Worm (Caenorhabditis elegans) whole organism, mixed stage, embryonic: ENCODE results near the gene H40L08.2.

Experiments
- M03D4.4 ChIP-seq: sonication (generic microtip); optimal IDR thresholded peaks from 2 replicates; lab custom pipeline; 2017; ENCODE audit warnings: mild to moderate bottlenecking, missing genetic modification characterization, missing compliant biosample characterization
- bed-3 ChIP-seq: fragments of 200-800 bp; sonication (Bioruptor generic); optimal IDR thresholded peaks from 3 replicates; lab custom pipeline; 2018; ENCODE audit warnings: mild to moderate bottlenecking, missing genetic modification characterization, moderate library complexity, missing compliant biosample characterization
- ceh-39 ChIP-seq: fragments of 150-350 bp; optimal IDR thresholded peaks from 2 replicates; lab custom pipeline; 2014; ENCODE audit warnings: missing biosample characterization, missing genetic modification characterization
- ceh-43 ChIP-seq: fragments of 200-800 bp; sonication (Bioruptor generic); optimal IDR thresholded peaks from 2 replicates; lab custom pipeline; 2018; ENCODE audit warnings: mild to moderate bottlenecking, missing genetic modification characterization, moderate library complexity, missing compliant biosample characterization
- ceh-83 ChIP-seq: fragments of 200-800 bp; sonication (Bioruptor generic); optimal IDR thresholded peaks from 2 replicates; lab custom pipeline; 2018; ENCODE audit warnings: mild to moderate bottlenecking, missing genetic modification characterization, missing compliant biosample characterization
- ces-1 ChIP-seq: fragments of 150-350 bp; optimal IDR thresholded peaks from 2 replicates; lab custom pipeline; 2014; ENCODE audit warnings: missing biosample characterization, missing genetic modification reagents, missing genetic modification characterization
- cnd-1 ChIP-seq: fragments of 200-800 bp; sonication (Bioruptor generic); optimal IDR thresholded peaks from 2 replicates; lab custom pipeline; 2018; ENCODE audit warnings: mild to moderate bottlenecking, missing genetic modification characterization, missing compliant biosample characterization
- elt-1 ChIP-seq: sonication (generic microtip); optimal IDR thresholded peaks from 2 replicates; lab custom pipeline; 2017; ENCODE audit warnings: missing genetic modification characterization, mild to moderate bottlenecking, missing compliant biosample characterization, antibody characterized with exemption, moderate library complexity, borderline replicate concordance; ENCODE audit not compliant: insufficient read depth
- elt-3 ChIP-seq: fragments of 150-350 bp; optimal IDR thresholded peaks from 2 replicates; lab custom pipeline; 2014; ENCODE audit warnings: missing biosample characterization, missing genetic modification characterization
- flh-1 ChIP-seq: fragments of 200-800 bp; sonication (Bioruptor generic); optimal IDR thresholded peaks from 2 replicates; lab custom pipeline; 2018; ENCODE audit warnings: mild to moderate bottlenecking, missing genetic modification characterization, moderate library complexity, missing compliant biosample characterization
- ham-2 ChIP-seq: fragments of 200-800 bp; sonication (Bioruptor generic); optimal IDR thresholded peaks from 2 replicates; lab custom pipeline; 2018; ENCODE audit warnings: mild to moderate bottlenecking, missing genetic modification characterization, missing compliant biosample characterization
- hlh-1 ChIP-seq: fragments of 150-350 bp; optimal IDR thresholded peaks from 2 replicates; lab custom pipeline; 2014; ENCODE audit warnings: missing biosample characterization, missing genetic modification reagents, missing genetic modification characterization
- lin-13 ChIP-seq: fragments of 150-350 bp; optimal IDR thresholded peaks from 2 replicates; lab custom pipeline; 2014; ENCODE audit warnings: missing biosample characterization, missing genetic modification characterization
- lsy-2 ChIP-seq: fragments of 150-350 bp; optimal IDR thresholded peaks from 2 replicates; lab custom pipeline; 2014; ENCODE audit warnings: missing biosample characterization, missing genetic modification characterization
- mls-2 ChIP-seq: sonication (generic microtip); optimal IDR thresholded peaks from 2 replicates; lab custom pipeline; 2016; ENCODE audit warnings: mild to moderate bottlenecking, missing genetic modification characterization, moderate library complexity, missing compliant biosample characterization
- nhr-12 ChIP-seq: fragments of 150-350 bp; optimal IDR thresholded peaks from 2 replicates; lab custom pipeline; 2014; ENCODE audit warnings: missing biosample characterization, missing genetic modification characterization
- nhr-237 ChIP-seq: fragments of 150-350 bp; optimal IDR thresholded peaks from 2 replicates; lab custom pipeline; 2014; ENCODE audit warnings: missing biosample characterization, missing genetic modification characterization
- nhr-28 ChIP-seq: fragments of 150-350 bp; optimal IDR thresholded peaks from 2 replicates; lab custom pipeline; 2014; ENCODE audit warnings: missing biosample characterization, missing genetic modification characterization
- pha-4 ChIP-seq: fragments of 150-350 bp; optimal IDR thresholded peaks from 2 replicates; lab custom pipeline; 2018; ENCODE audit warnings: missing biosample characterization, missing genetic modification reagents, missing genetic modification characterization
- sem-2 ChIP-seq: fragments of 200-800 bp; sonication (Bioruptor generic); optimal IDR thresholded peaks from 2 replicates; lab custom pipeline; 2018; ENCODE audit warnings: mild to moderate bottlenecking, missing genetic modification characterization, missing compliant biosample characterization
- snpc-4 ChIP-seq: fragments of 150-350 bp; optimal IDR thresholded peaks from 2 replicates; lab custom pipeline; 2014; ENCODE audit warnings: missing biosample characterization, missing genetic modification characterization
- tbx-8 ChIP-seq: fragments of 200-800 bp; sonication (Bioruptor generic); optimal IDR thresholded peaks from 2 replicates; lab custom pipeline; 2018; ENCODE audit warnings: mild to moderate bottlenecking, missing genetic modification characterization, moderate library complexity, missing compliant biosample characterization
- unc-120 ChIP-seq: sonication (generic microtip); optimal IDR thresholded peaks from 2 replicates; lab custom pipeline; 2017; ENCODE audit warnings: missing genetic modification characterization, missing compliant biosample characterization; ENCODE audit not compliant: poor library complexity, severe bottlenecking
- unc-39 ChIP-seq: fragments of 150-350 bp; optimal IDR thresholded peaks from 2 replicates; lab custom pipeline; 2014; ENCODE audit warnings: missing biosample characterization, missing genetic modification characterization
- zip-8 ChIP-seq: fragments of 150-350 bp; optimal IDR thresholded peaks from 2 replicates; lab custom pipeline; 2014; ENCODE audit warnings: missing biosample characterization, missing genetic modification characterization
- ztf-11 ChIP-seq: fragments of 150-350 bp; optimal IDR thresholded peaks from 2 replicates; lab custom pipeline; 2014; ENCODE audit warnings: missing biosample characterization, missing genetic modification characterization

The H40L08.2 gene

DNA sequence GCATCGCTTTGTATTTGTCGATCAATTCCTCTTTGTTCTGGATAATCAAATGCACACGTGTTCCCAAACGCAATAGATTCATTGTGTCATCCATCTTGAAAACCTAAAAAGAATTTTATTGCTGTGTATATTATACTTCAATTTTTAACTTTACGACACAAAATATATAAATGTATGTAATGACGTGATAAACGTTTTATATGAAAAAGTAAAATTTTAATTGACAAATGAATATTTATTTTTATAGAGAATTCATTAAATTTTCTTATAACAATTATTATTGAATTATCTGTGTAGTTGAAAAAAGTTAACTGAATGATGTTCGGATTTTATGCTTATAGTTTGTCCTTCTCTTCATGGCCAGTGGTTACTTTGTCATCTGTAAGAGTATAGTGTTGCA, 21.6 kb downstream of the H40L08.2 start, which contains the start of gene H03G16.7:
H03G16.7 (minus strand) TSS at position 101 of the 400 bp plus-strand sequence.
- no peak for TF ChIP-seq flh-1 (GFP tag; lab: Kevin White, UChicago)
- no peak for TF ChIP-seq ces-1 (GFP tag; lab: Kevin White, UChicago)
- no peak for TF ChIP-seq M03D4.4 (tag; lab: Kevin White, UChicago)
- TF ChIP-seq nhr-28 (tag; lab: Kevin White, UChicago): no peak
- TF ChIP-seq mls-2: no peak
- no peak for TF ChIP-seq ceh-83
- TF ChIP-seq lsy-2 (tag; lab: Kevin White, UChicago): no peak
- no peak for TF ChIP-seq cnd-1 (tag; lab: Kevin White, UChicago)
- no peak for TF ChIP-seq nhr-12 (tag; lab: Kevin White, UChicago)
- TF ChIP-seq sem-2 (GFP tag; lab: Kevin White, UChicago): no peak
- TF ChIP-seq ceh-39 (tag; lab: Kevin White, UChicago): no peak
- TF ChIP-seq pha-4 (tag; lab: Kevin White, UChicago): no peak
- TF ChIP-seq, all 35 proteins: peak for 0

DNA sequence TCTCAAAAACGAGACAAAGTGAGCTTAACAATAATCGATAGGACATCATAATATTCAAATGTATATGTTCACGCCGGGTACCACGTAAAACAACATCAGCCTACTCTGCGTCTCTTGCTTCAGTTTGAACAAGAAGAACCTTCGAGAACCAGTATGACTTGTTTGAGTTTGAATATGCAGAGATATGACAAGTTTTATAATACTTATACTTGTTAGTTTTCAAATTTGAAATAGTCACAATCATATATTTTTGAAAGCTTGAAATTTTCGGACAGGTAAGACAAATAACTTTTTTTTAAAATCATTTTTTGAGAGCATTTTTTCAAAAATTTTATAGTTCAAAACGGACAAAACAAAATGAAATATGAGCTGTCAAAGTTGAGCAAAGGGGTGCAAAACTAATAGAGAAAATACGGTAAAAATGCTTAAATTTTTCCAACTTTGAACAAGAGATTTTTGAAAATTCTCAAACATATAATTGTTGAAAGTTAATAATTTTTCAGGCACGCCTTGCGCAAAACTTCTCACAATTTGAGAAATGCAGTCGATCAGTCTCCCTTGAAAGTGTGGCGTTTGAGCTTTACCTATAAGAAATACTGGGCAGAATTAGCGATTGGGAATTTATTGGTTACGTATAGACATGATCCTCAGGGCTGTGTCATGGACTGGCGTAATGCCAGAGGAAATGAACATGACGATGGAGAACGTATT, 24.2 kb downstream of the H40L08.2 start, which contains the start of gene H03G16.1:
H03G16.1 (plus strand) TSS at position 661 of the 711 bp plus-strand sequence.
- TF ChIP-seq cnd-1 (tag; lab: Kevin White, UChicago) (no peak), bed-3 (GFP tag; lab: Kevin White, UChicago) (no peak), ceh-83 (no peak), sem-2 (GFP tag; lab: Kevin White, UChicago) (no peak), zip-8 (tag; lab: Kevin White, UChicago) (no peak), lsy-2 (tag; lab: Kevin White, UChicago) (no peak), snpc-4 (tag; lab: Kevin White, UChicago) (no peak), nhr-12 (tag; lab: Kevin White, UChicago) (no peak), ceh-39 (tag; lab: Kevin White, UChicago) (no peak), elt-1 (tag; lab: Kevin White, UChicago) (no peak), tbx-8 (no peak)
- TF ChIP-seq, all 35 proteins: peak for 0

DNA sequence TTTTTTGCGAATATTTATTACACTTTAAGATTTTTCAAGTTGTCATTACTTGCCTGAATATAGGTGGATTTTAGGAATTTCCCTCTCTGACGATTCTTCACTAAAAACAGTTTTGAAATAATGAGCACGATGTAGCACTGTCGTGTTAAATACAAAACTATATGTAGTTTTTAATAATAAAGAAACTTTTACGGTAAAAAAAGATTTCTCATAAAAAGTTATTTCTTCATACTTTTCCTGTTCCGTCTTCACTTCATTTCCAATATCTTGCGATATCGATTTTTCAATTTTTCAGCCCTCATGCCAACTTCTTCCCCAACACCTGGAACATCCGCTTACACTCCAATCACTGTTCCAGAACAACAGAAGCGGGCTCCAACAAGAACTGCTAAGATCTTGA, 25.2 kb downstream of the H40L08.2 start, which contains the start of gene H03G16.6:
H03G16.6 (plus strand) TSS at position 301 of the 400 bp plus-strand sequence.
- no peak for TF ChIP-seq elt-1 (tag; lab: Kevin White, UChicago)
- no peak for TF ChIP-seq unc-120 (tag; lab: Kevin White, UChicago)
- no peak for TF ChIP-seq zip-8 (tag; lab: Kevin White, UChicago)
- no peak for TF ChIP-seq nhr-28 (tag; lab: Kevin White, UChicago)
- TF ChIP-seq hlh-1 (tag; lab: Kevin White, UChicago): no peak
- TF ChIP-seq pha-4 (tag; lab: Kevin White, UChicago): no peak
- no peak for TF ChIP-seq M03D4.4 (tag; lab: Kevin White, UChicago)
- no peak for TF ChIP-seq nhr-237 (tag; lab: Kevin White, UChicago)
- TF ChIP-seq lsy-2 (tag; lab: Kevin White, UChicago): no peak
- no peak for TF ChIP-seq flh-1 (GFP tag; lab: Kevin White, UChicago)
- no peak for TF ChIP-seq ceh-39 (tag; lab: Kevin White, UChicago)
- TF ChIP-seq, all 35 proteins: peak for 0

ce11 chrX:15050006-15050405, 27.5 kb downstream of the H40L08.2 start:
- TF ChIP-seq ceh-43 (GFP tag; lab: Kevin White, UChicago) (no peak), ztf-11 (tag; lab: Kevin White, UChicago) (no peak), lin-13 (tag; lab: Kevin White, UChicago) (no peak), hlh-1 (tag; lab: Kevin White, UChicago) (no peak), elt-3 (tag; lab: Kevin White, UChicago) (no peak), ham-2 (GFP tag; lab: Kevin White, UChicago) (no peak), elt-1 (tag; lab: Kevin White, UChicago) (no peak)

DNA sequence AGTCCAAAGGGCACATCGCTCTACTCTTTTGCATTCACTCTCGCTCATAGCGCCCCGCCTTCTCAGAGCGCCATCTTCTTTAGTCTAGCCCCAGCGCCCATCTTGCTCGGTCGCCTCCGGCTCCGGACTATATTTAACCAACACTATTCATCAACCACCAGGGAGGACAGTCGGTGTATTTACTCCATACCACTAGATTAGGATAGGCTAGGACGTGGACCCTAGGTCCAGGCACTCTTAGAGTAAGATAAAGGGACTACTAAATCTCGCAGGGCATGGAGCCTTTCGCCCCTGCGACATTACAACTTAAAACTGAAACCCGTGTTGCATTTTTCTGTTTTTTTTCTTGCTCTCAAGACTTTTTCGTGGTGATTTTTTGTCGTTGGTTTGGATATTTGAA, 30.0 kb downstream of the H40L08.2 start:
- TF ChIP-seq nhr-237 (tag; lab: Kevin White, UChicago): no peak
- no peak for TF ChIP-seq unc-39 (tag; lab: Kevin White, UChicago)
- no peak for TF ChIP-seq ceh-39 (tag; lab: Kevin White, UChicago)
- no peak for TF ChIP-seq mls-2
